Worm (Caenorhabditis elegans) whole organism, young adult: Measurements from ENCODE around the gene F59A6.3.

Source experiments
- C17E4.6 ChIP-seq: fragments of 200-800 bp; sonication (Bioruptor generic); IDR thresholded peaks from 2 replicates; pipeline ENCODE4 v1.3.6; 2022; ENCODE audit warnings: missing genetic modification reagents, missing genetic modification characterization, missing compliant biosample characterization
- D2030.7 ChIP-seq: fragments of 200-800 bp; sonication (Bioruptor generic); IDR thresholded peaks from 2 replicates; pipeline ENCODE4 v1.3.6; 2022; ENCODE audit warnings: missing genetic modification reagents, missing genetic modification characterization, missing compliant biosample characterization
- F33H1.4 ChIP-seq: fragments of 200-800 bp; sonication (Bioruptor generic); IDR thresholded peaks from 2 replicates; pipeline ENCODE4 v1.3.6; 2022; ENCODE audit warnings: missing genetic modification reagents, missing genetic modification characterization, missing compliant biosample characterization
- Y95B8A.8 ChIP-seq: fragments of 200-800 bp; sonication (Bioruptor generic); IDR thresholded peaks from 2 replicates; pipeline ENCODE4 v1.3.6; 2022; ENCODE audit warnings: missing genetic modification reagents, missing genetic modification characterization, missing compliant biosample characterization
- ccch-3 ChIP-seq: fragments of 200-800 bp; sonication (Bioruptor generic); optimal IDR thresholded peaks from 2 replicates; lab custom pipeline; 2018; ENCODE audit warnings: mild to moderate bottlenecking, missing genetic modification characterization, missing compliant biosample characterization
- die-1 ChIP-seq: sonication (generic microtip); optimal IDR thresholded peaks from 2 replicates; lab custom pipeline; 2016; ENCODE audit warnings: missing genotype, mild to moderate bottlenecking, missing genetic modification characterization, missing compliant biosample characterization
- egl-44 ChIP-seq: fragments of 200-800 bp; sonication (Bioruptor generic); IDR thresholded peaks from 2 replicates; pipeline ENCODE4 v1.3.6; 2022; ENCODE audit warnings: missing genetic modification reagents, missing genetic modification characterization, missing compliant biosample characterization
- hlh-12 ChIP-seq: sonication (generic microtip); optimal IDR thresholded peaks from 2 replicates; lab custom pipeline; 2016; ENCODE audit warnings: missing genetic modification characterization, missing compliant biosample characterization
- let-526 ChIP-seq: fragments of 200-800 bp; sonication (Bioruptor generic); IDR thresholded peaks from 2 replicates; pipeline ENCODE4 v1.3.6; 2022; ENCODE audit warnings: missing genetic modification reagents, missing genetic modification characterization, missing compliant biosample characterization
- lsy-27 ChIP-seq: sonication (generic microtip); optimal IDR thresholded peaks from 2 replicates; lab custom pipeline; 2017; ENCODE audit warnings: missing genetic modification characterization, mild to moderate bottlenecking, missing compliant biosample characterization, antibody characterized with exemption, missing genotype, borderline replicate concordance; ENCODE audit not compliant: insufficient read depth
- madf-10 ChIP-seq: sonication (generic microtip); optimal IDR thresholded peaks from 2 replicates; lab custom pipeline; 2016; ENCODE audit warnings: mild to moderate bottlenecking, missing genetic modification characterization, missing compliant biosample characterization
- madf-6 ChIP-seq: fragments of 200-800 bp; sonication (Bioruptor generic); IDR thresholded peaks from 2 replicates; pipeline ENCODE4 v1.3.6; 2022; ENCODE audit warnings: missing genetic modification reagents, missing genetic modification characterization, missing compliant biosample characterization
- mel-28 ChIP-seq: sonication (generic microtip); optimal IDR thresholded peaks from 2 replicates; lab custom pipeline; 2016; ENCODE audit warnings: borderline replicate concordance, mild to moderate bottlenecking, missing genetic modification characterization, missing compliant biosample characterization
- nfya-2 ChIP-seq: fragments of 200-800 bp; sonication (Bioruptor generic); IDR thresholded peaks from 2 replicates; pipeline ENCODE4 v1.3.6; 2022; ENCODE audit warnings: missing genetic modification reagents, missing genetic modification characterization, missing compliant biosample characterization
- rec-8 ChIP-seq, 2 experiments: sonication (generic microtip); optimal IDR thresholded peaks; 2 replicates each; lab custom pipeline; 2016; ENCODE audit warnings: mild to moderate bottlenecking in 2 of 2, missing genetic modification characterization in 2 of 2, missing genetic modification reagents in 2 of 2, missing genotype in 2 of 2, missing biosample characterization in 1 of 2, missing compliant biosample characterization in 1 of 2, moderate library complexity in 1 of 2
- repo-1 ChIP-seq: sonication (generic microtip); optimal IDR thresholded peaks from 2 replicates; lab custom pipeline; 2017; ENCODE audit warnings: mild to moderate bottlenecking, missing genetic modification characterization, missing compliant biosample characterization
- snpc-3.4 ChIP-seq: sonication (generic microtip); optimal IDR thresholded peaks from 2 replicates; lab custom pipeline; 2017; ENCODE audit warnings: missing genetic modification characterization, mild to moderate bottlenecking, missing compliant biosample characterization, antibody characterized with exemption, moderate library complexity, missing genotype, missing genetic modification reagents

F59A6.3 gene

DNA sequence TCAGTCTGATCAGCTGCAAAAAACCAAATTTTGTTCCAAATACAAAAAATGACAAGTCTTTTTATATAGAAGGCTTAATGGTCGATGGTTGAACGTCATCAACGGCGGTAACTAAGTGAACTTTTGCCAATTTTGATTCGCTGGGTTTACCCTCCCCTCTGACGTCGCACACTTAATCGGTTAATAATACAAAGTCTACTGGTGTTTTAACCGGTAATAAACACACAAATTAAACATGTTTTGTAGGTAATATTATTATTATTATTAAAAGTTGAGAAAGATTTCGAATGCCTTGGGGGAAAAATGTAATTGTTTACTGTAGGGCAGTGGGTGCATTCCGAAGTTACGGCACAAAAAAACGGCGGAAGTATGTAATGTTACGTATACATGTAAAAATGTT is 52.6 kb downstream of the F59A6.3 start, which contains the start of gene pho-12:
Gene pho-12, minus strand, starts transcription at position 101 of the 400 bp plus-strand sequence.
- TF ChIP-seq D2030.7, result no peak
- TF ChIP-seq madf-10 (tag; lab: Kevin White, UChicago), result no peak
- TF ChIP-seq nfya-2 (GFP tag; lab: Robert Waterston, UW), result no peak
- TF ChIP-seq C17E4.6, result no peak
- no peak for TF ChIP-seq snpc-3.4 (tag; lab: Kevin White, UChicago)
- no peak for TF ChIP-seq let-526 (GFP tag; lab: Robert Waterston, UW)
- TF ChIP-seq egl-44 (GFP tag; lab: Robert Waterston, UW), result no peak
- TF ChIP-seq lsy-27 (tag; lab: Kevin White, UChicago), result no peak
- no peak for TF ChIP-seq Y95B8A.8 (GFP tag; lab: Robert Waterston, UW)
- no peak for TF ChIP-seq ccch-3 (GFP tag; lab: Kevin White, UChicago)
- no peak for TF ChIP-seq mel-28 (tag; lab: Kevin White, UChicago)
- TF ChIP-seq hlh-12 (tag; lab: Kevin White, UChicago), result no peak
- no peak for TF ChIP-seq madf-6 (GFP tag; lab: Robert Waterston, UW)
- TF ChIP-seq F33H1.4 (GFP tag; lab: Robert Waterston, UW), result no peak
- TF ChIP-seq repo-1 (tag; lab: Kevin White, UChicago), result no peak
- no peak for TF ChIP-seq rec-8 (tag; optimal IDR thresholded peaks at IDR 0.05; lab: Kevin White, UChicago)
- no peak for TF ChIP-seq die-1
